Worm (Caenorhabditis elegans): ENCODE results near the gene cpz-2.

- no peak for TF ChIP-seq ZK546.5 (tag; optimal IDR thresholded peaks at IDR 0.05)
- no peak for TF ChIP-seq dmd-4 (tag; optimal IDR thresholded peaks at IDR 0.05)
- peak; percentile 37 for TF ChIP-seq fos-1 (tag; optimal IDR thresholded peaks at IDR 0.05)
- TF ChIP-seq ama-1 (optimal IDR thresholded peaks at IDR 0.05) = no peak
- TF ChIP-seq blmp-1 (tag; optimal IDR thresholded peaks at IDR 0.05; ENCODE audit: insufficient read depth) = peak; percentile 15
- TF ChIP-seq F13H6.1 (tag; optimal IDR thresholded peaks at IDR 0.05) = peak; percentile 30
- TF ChIP-seq snpc-4 (tag; optimal IDR thresholded peaks at IDR 0.05) = no peak
- TF ChIP-seq sem-4 (tag; optimal IDR thresholded peaks at IDR 0.05) = peak; percentile 45
These were observed 6.5 kb upstream of the cpz-2 start for ce11 chrV:13374532-13374931.

All from whole organism, L2 larva.